Worm (Caenorhabditis elegans) whole organism, L4/young adult: Measurements from ENCODE around the gene srsx-40.

Experiments used
- W03F9.2 ChIP-seq: fragments of 150-350 bp; optimal IDR thresholded peaks from 2 replicates; lab custom pipeline; 2014; ENCODE audit warnings: missing biosample characterization, missing genetic modification characterization
- dao-5 ChIP-seq: sonication (generic microtip); optimal IDR thresholded peaks from 2 replicates; lab custom pipeline; 2016; ENCODE audit warnings: missing genotype, missing genetic modification characterization, moderate library complexity, missing compliant biosample characterization
- him-1 ChIP-seq: sonication (generic microtip); optimal IDR thresholded peaks from 2 replicates; lab custom pipeline; 2016; ENCODE audit warnings: missing genotype, missing genetic modification reagents, missing genetic modification characterization, missing compliant biosample characterization

DNA sequence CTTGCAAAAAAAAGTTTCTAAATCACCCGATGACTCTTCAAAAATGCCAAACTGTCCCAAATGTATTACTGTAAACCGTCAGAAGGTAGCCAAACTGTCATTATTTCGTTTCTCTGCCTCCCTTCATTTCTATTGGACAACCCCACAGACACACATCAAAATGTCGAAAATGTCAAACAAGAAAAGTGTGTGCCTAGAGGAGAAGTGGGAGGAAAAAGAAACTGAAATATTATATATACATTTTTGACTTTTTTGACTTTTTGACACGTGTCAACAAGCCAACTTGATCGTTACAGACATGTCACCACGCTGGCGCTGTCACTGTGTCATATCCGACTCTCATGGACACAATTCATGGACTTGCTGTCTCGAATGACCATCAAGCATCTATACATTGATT, 46.3 kb upstream of the srsx-40 start:
- TF ChIP-seq him-1: no peak
- no peak for TF ChIP-seq dao-5 (tag; lab: Kevin White, UChicago)
- no peak for TF ChIP-seq W03F9.2 (tag; lab: Kevin White, UChicago)
